Worm (Caenorhabditis elegans) whole organism, young adult: ENCODE results near the gene C05D12.5.

ENCODE experiments used
- B0019.2 ChIP-seq: fragments of 200-800 bp; sonication (Bioruptor generic); conservative IDR thresholded peaks from 2 replicates; pipeline ENCODE4 v1.3.6; 2022; ENCODE audit warnings: missing genetic modification reagents, missing genetic modification characterization, missing compliant biosample characterization
- B0336.3 ChIP-seq: fragments of 200-800 bp; sonication (Bioruptor generic); IDR thresholded peaks from 2 replicates; pipeline ENCODE4 v1.3.6; 2022; ENCODE audit warnings: missing genetic modification characterization, missing compliant biosample characterization
- F10E7.11 ChIP-seq: sonication (generic microtip); optimal IDR thresholded peaks from 2 replicates; lab custom pipeline; 2017; ENCODE audit warnings: mild to moderate bottlenecking, missing genetic modification characterization, moderate library complexity, missing compliant biosample characterization
- F37B4.10 ChIP-seq: fragments of 200-800 bp; sonication (Bioruptor generic); IDR thresholded peaks from 2 replicates; pipeline ENCODE4 v1.3.6; 2022; ENCODE audit warnings: missing genetic modification characterization, missing compliant biosample characterization
- T26A5.8 ChIP-seq: sonication (generic microtip); optimal IDR thresholded peaks from 2 replicates; lab custom pipeline; 2016; ENCODE audit warnings: missing genetic modification characterization, missing compliant biosample characterization
- Y53F4B.3 ChIP-seq: fragments of 200-800 bp; sonication (Bioruptor generic); IDR thresholded peaks from 2 replicates; pipeline ENCODE4 v1.3.6; 2022; ENCODE audit warnings: missing genetic modification reagents, missing genetic modification characterization, missing compliant biosample characterization
- Y53G8AR.9 ChIP-seq: fragments of 200-800 bp; sonication (Bioruptor generic); conservative IDR thresholded peaks from 2 replicates; pipeline ENCODE4 v1.3.6; 2022; ENCODE audit warnings: missing genetic modification reagents, missing genetic modification characterization, missing compliant biosample characterization
- atf-7 ChIP-seq: sonication (generic microtip); optimal IDR thresholded peaks from 2 replicates; lab custom pipeline; 2017; ENCODE audit warnings: mild to moderate bottlenecking, missing genetic modification characterization, missing compliant biosample characterization
- attf-3 ChIP-seq: fragments of 200-800 bp; sonication (Bioruptor generic); conservative IDR thresholded peaks from 2 replicates; pipeline ENCODE4 v1.3.6; 2022; ENCODE audit warnings: missing genetic modification reagents, missing genetic modification characterization, missing compliant biosample characterization
- bed-1 ChIP-seq: fragments of 200-800 bp; sonication (Bioruptor generic); IDR thresholded peaks from 2 replicates; pipeline ENCODE4 v1.3.6; 2022; ENCODE audit warnings: missing genetic modification reagents, missing genetic modification characterization, missing compliant biosample characterization
- bed-2 ChIP-seq: fragments of 200-800 bp; sonication (Bioruptor generic); IDR thresholded peaks from 2 replicates; pipeline ENCODE4 v1.3.6; 2022; ENCODE audit warnings: missing genetic modification reagents, missing genetic modification characterization, missing compliant biosample characterization
- ceh-40 ChIP-seq: fragments of 200-800 bp; sonication (Bioruptor generic); IDR thresholded peaks from 2 replicates; pipeline ENCODE4 v1.3.6; 2022; ENCODE audit warnings: missing genetic modification characterization, missing compliant biosample characterization
- ceh-79 ChIP-seq: sonication (generic microtip); optimal IDR thresholded peaks from 2 replicates; lab custom pipeline; 2017; ENCODE audit warnings: mild to moderate bottlenecking, missing genetic modification characterization, missing compliant biosample characterization
- chd-7 ChIP-seq: sonication (generic microtip); optimal IDR thresholded peaks from 2 replicates; lab custom pipeline; 2016; ENCODE audit warnings: mild to moderate bottlenecking, missing genetic modification characterization, moderate library complexity, missing compliant biosample characterization
- die-1 ChIP-seq: sonication (generic microtip); optimal IDR thresholded peaks from 2 replicates; lab custom pipeline; 2016; ENCODE audit warnings: missing genotype, mild to moderate bottlenecking, missing genetic modification characterization, missing compliant biosample characterization
- dox-1 ChIP-seq: fragments of 200-800 bp; sonication (Bioruptor generic); IDR thresholded peaks from 2 replicates; pipeline ENCODE4 v1.3.6; 2022; ENCODE audit warnings: missing genetic modification reagents, missing genetic modification characterization, missing compliant biosample characterization
- ets-4 ChIP-seq: fragments of 200-800 bp; sonication (Bioruptor generic); optimal IDR thresholded peaks from 2 replicates; lab custom pipeline; 2018; ENCODE audit warnings: mild to moderate bottlenecking, missing genetic modification characterization, missing compliant biosample characterization
- fkh-3 ChIP-seq: sonication (generic microtip); optimal IDR thresholded peaks from 2 replicates; lab custom pipeline; 2016; ENCODE audit warnings: mild to moderate bottlenecking, missing genetic modification characterization, missing compliant biosample characterization
- gei-17 ChIP-seq: fragments of 200-800 bp; sonication (Bioruptor generic); optimal IDR thresholded peaks from 2 replicates; lab custom pipeline; 2018; ENCODE audit warnings: mild to moderate bottlenecking, missing genetic modification characterization, missing compliant biosample characterization
- hmg-20 ChIP-seq: fragments of 200-800 bp; sonication (Bioruptor generic); IDR thresholded peaks from 2 replicates; pipeline ENCODE4 v1.3.6; 2022; ENCODE audit warnings: missing genetic modification reagents, missing genetic modification characterization, missing compliant biosample characterization
- hrde-1 ChIP-seq: sonication (generic microtip); optimal IDR thresholded peaks from 2 replicates; lab custom pipeline; 2016; ENCODE audit warnings: missing genetic modification characterization, mild to moderate bottlenecking, missing compliant biosample characterization, moderate library complexity, missing genotype, missing genetic modification reagents, borderline replicate concordance
- let-607 ChIP-seq, 2 experiments: fragments of 200-800 bp in 1 of 2; sonication (Bioruptor generic) in 1 of 2; sonication (generic microtip) in 1 of 2; optimal IDR thresholded peaks; 2 replicates each; lab custom pipeline; 2016 to 2018; ENCODE audit warnings: mild to moderate bottlenecking in 2 of 2, missing compliant biosample characterization in 2 of 2, missing genetic modification characterization in 2 of 2, moderate library complexity in 2 of 2, missing genotype in 1 of 2
- mes-4 ChIP-seq: sonication (generic microtip); optimal IDR thresholded peaks from 2 replicates; lab custom pipeline; 2016; ENCODE audit warnings: missing genotype, missing genetic modification characterization, missing compliant biosample characterization
- nhr-179 ChIP-seq: sonication (generic microtip); optimal IDR thresholded peaks from 2 replicates; lab custom pipeline; 2016; ENCODE audit warnings: mild to moderate bottlenecking, missing genetic modification characterization, missing compliant biosample characterization
- nhr-80 ChIP-seq: sonication (generic microtip); optimal IDR thresholded peaks from 2 replicates; lab custom pipeline; 2016; ENCODE audit warnings: missing genetic modification characterization, missing compliant biosample characterization
- snpc-1.1 ChIP-seq: sonication (generic microtip); optimal IDR thresholded peaks from 2 replicates; lab custom pipeline; 2017; ENCODE audit warnings: missing genetic modification characterization, mild to moderate bottlenecking, missing compliant biosample characterization, antibody characterized with exemption, moderate library complexity, missing genotype, missing genetic modification reagents; ENCODE audit not compliant: insufficient read depth
- snpc-4 ChIP-seq, 5 experiments: fragments of 150-350 bp in 1 of 5; sonication (generic microtip) in 4 of 5; optimal IDR thresholded peaks; 2 replicates each; lab custom pipeline; 2014 to 2018; ENCODE audit warnings: missing genetic modification characterization in 5 of 5, missing biosample characterization in 3 of 5, antibody characterized with exemption in 2 of 5, mild to moderate bottlenecking in 2 of 5, missing compliant biosample characterization in 2 of 5, missing genotype in 2 of 5, moderate library complexity in 2 of 5, missing genetic modification reagents in 1 of 5
- ztf-28 ChIP-seq: fragments of 200-800 bp; sonication (Bioruptor generic); IDR thresholded peaks from 2 replicates; pipeline ENCODE4 v1.3.6; 2022; ENCODE audit warnings: missing genetic modification reagents, missing genetic modification characterization, missing compliant biosample characterization
- ztf-3 ChIP-seq: fragments of 200-800 bp; sonication (Bioruptor generic); optimal IDR thresholded peaks from 2 replicates; lab custom pipeline; 2018; ENCODE audit warnings: mild to moderate bottlenecking, missing genetic modification characterization, missing compliant biosample characterization

Gene C05D12.5

DNA sequence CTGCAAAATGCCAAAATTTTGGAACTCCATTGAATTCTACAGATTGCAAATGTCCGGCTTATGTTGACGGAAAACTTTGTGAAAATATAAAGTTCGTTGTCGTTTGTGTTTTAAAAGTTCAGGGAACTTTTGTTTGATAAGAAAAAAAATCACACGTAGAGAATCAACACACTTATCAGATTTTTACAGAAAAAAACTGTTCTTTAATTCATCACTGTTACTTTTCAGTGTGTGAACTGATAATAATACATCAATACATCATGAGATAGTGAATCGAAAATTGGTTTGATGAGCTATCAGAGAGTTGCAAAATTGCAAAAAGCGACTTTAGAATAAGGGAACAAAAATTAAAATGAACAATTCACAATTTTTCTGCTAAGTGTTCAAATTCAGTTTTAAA, 15.6 kb upstream of the C05D12.5 start:
- TF ChIP-seq ztf-3 (GFP tag; lab: Kevin White, UChicago) (no peak), die-1 (no peak), ceh-79 (tag; lab: Kevin White, UChicago) (no peak), nhr-80 (tag; lab: Kevin White, UChicago) (peak; percentile 60)

DNA sequence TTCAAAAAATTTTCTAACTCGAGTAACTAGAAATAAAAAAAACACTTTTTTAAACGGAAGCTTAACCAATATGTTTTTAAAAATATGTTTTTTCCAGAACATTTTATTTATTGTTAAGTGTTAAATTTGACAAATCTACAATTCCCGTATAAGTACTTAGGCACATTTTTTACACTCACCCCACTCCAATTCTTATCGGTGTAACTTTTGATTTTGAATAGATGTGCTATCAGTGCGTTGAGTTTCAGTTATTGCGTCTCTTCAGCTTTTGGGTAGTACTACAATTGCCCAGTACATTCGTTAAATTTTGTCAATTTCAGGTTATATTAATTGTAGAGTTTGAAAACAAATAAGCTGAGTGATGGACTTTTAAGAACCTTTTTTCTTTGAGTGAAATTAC, 10.0 kb upstream of the C05D12.5 start:
- no peak for TF ChIP-seq nhr-179
- no peak for TF ChIP-seq ets-4

DNA sequence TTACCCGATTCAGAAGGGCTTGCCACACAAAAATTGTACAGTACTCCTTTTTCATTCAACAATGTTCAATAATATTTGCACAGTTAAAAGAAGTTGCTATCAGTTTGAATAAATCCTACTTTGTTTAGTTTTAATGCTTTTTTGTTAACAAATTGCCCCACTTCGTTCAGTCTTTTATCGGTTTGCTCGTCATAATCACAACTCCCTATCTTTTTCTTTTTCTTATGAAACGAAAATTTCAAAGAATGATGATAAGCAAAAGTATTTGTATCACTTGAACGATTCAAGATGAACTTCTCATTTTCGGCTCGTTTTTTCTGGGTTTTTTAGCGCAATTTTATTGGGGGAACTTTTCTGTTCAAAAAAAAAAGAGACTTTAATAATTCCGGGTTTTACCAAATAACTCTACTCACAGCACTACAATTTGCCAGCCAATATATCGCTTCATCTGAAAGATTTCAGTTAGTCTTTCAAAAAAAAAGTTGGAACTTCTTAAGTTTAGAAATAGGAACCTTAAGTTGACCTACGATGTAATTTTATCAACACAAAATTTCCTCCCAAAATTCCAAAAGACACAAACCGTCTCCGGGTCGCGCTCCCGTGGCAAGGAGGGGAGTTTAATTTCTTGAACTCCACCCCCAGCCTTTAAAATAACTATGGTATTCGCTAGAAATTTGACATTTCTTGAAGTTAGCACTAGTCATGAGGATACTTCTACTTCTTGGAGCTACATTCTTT, 9.3 kb upstream of the C05D12.5 start, which contains the start of gene C05D12.3:
C05D12.3 (plus strand) TSS at position 688 of the 738 bp plus-strand sequence.
- TF ChIP-seq nhr-80 (tag; lab: Kevin White, UChicago) (peak; percentile 33), chd-7 (tag; lab: Kevin White, UChicago) (no peak)

DNA sequence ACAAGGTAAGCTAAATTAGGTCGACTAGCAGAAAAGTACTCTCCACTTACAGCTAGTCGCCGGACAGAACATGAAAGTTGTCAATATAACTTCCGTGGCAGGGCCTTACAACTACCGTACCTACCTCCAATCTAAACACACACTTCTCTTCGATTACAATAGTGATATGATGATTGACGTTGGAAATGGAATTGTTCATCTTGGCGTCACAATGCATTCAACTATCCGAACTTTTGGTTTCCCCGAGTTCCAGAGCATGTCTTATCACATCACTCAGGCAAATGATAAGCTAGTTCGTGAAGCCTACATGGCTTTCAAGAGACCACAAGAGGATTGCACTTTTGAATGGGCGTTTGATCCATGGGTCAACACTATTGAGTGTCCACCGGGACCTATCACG, 6.7 kb upstream of the C05D12.5 start:
- TF ChIP-seq let-607 (tag; optimal IDR thresholded peaks at IDR 0.05; lab: Kevin White, UChicago): peak in 1 of 2 experiments; percentile 15
- TF ChIP-seq dox-1 (GFP tag; lab: Robert Waterston, UW): 0 out of 2 replicates have a peak, but pooled peaks have one; percentile 41
- peak; percentile 91 for TF ChIP-seq nhr-80 (tag; lab: Kevin White, UChicago)
- no peak for TF ChIP-seq B0336.3 (GFP tag; lab: Robert Waterston, UW)
- TF ChIP-seq ets-4: peak; percentile 47
- TF ChIP-seq atf-7 (tag; lab: Kevin White, UChicago): peak; percentile 27
- no peak for TF ChIP-seq ceh-40 (GFP tag; lab: Robert Waterston, UW)
- TF ChIP-seq Y53F4B.3 (GFP tag; lab: Robert Waterston, UW): no peak

DNA sequence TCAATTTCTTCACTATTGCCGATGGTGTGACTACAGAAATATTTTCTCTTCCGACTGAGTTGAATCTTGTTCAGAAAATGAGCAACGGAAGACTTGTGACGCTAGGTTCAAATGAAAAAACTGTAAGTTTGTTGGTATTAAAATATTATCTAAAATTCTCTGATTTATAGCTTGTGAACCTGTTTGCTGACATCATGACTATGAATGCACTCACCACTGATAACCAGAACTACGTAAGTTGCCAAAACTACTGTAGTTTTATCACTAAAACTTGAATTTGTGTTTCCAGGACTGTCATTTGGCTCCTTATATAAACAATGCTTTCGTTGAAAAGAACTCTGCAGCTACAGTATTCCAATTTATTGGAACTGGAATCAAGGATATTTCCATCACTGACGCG, 5.4 kb upstream of the C05D12.5 start:
- TF ChIP-seq nhr-80 (tag; lab: Kevin White, UChicago): peak; percentile 48
- TF ChIP-seq bed-1 (GFP tag; lab: Robert Waterston, UW): no peak

DNA sequence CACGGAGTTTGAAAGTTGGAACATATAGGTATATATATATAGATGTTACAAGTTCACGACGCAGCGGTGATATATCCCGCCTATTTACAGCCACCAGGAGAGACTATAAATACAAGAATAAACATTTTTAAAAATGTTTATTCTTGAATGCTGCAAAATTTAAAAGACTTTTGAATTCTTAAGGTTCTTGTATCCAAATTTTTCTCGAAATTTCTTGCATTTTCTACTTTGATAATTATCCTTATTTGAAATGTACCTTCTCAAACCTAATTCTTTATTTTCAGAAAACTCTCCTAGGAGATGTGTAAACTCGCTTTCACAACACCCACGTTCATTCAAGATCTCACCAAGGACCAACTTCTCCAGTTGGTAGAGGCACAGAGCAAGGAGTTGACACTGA, 2.5 kb upstream of the C05D12.5 start, which contains the start of gene C05D12.4:
C05D12.4 (plus strand) TSS at position 301 of the 400 bp plus-strand sequence.
- no peak for TF ChIP-seq ceh-79 (tag; lab: Kevin White, UChicago)
- no peak for TF ChIP-seq snpc-4 (GFP tag; optimal IDR thresholded peaks at IDR 0.05; lab: Kevin White, UChicago)
- TF ChIP-seq snpc-4 (tag; optimal IDR thresholded peaks at IDR 0.05; lab: Kevin White, UChicago): no peak
- TF ChIP-seq F37B4.10 (GFP tag; lab: Robert Waterston, UW): no peak
- no peak for TF ChIP-seq F10E7.11 (tag; lab: Kevin White, UChicago)
- no peak for TF ChIP-seq hmg-20 (GFP tag; lab: Robert Waterston, UW)
- no peak for TF ChIP-seq T26A5.8
- no peak for TF ChIP-seq gei-17 (GFP tag; lab: Kevin White, UChicago)
- TF ChIP-seq B0019.2 (GFP tag; lab: Robert Waterston, UW): no peak
- no peak for TF ChIP-seq hrde-1
- no peak for TF ChIP-seq fkh-3 (tag; lab: Kevin White, UChicago)
- no peak for TF ChIP-seq snpc-1.1 (tag; lab: Kevin White, UChicago)
- no peak for TF ChIP-seq bed-2 (GFP tag; lab: Robert Waterston, UW)
- TF ChIP-seq ztf-28: no peak
- no peak for TF ChIP-seq attf-3 (GFP tag; lab: Robert Waterston, UW)
- TF ChIP-seq atf-7 (tag; lab: Kevin White, UChicago): no peak
- no peak for TF ChIP-seq Y53G8AR.9 (GFP tag; lab: Robert Waterston, UW)
- no peak for TF ChIP-seq mes-4
